Fruit fly (Drosophila melanogaster): ENCODE data around the gene CG33773.

DNA sequence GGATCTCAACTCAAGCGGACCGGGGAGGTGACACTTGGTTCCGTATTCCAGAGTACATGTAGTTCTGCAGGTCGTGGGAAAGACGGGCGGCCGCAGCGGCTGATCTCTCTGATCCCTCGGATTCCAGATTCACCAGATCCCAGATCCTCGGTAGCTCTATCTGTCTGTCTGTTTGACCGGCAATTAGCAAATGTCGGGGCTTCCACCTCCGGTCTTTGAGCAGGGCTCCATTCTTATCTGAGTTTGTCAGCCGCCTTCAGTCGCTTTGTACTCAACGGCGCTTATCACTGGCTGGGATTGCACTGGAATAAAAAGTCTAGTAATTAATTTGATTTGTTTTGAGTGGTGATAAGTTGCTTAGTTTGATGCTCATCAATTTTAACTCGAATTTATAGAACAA is 31.2 kb downstream of the CG33773 start:
- TF ChIP-seq pan (optimal IDR thresholded peaks at IDR 0.05) (no peak), Dll (optimal IDR thresholded peaks at IDR 0.05) (no peak), psq (optimal IDR thresholded peaks at IDR 0.05) (no peak)
